Worm (Caenorhabditis elegans) whole organism, young adult: ENCODE data around the gene B0034.5.
"Not testable (repeated sequence)": the region's sequence is repeated elsewhere in the genome, so short reads cannot be mapped to it uniquely, and the experiment has no call there.

Experiments
- ekl-4 ChIP-seq: fragments of 200-800 bp; sonication (Bioruptor generic); IDR thresholded peaks from 2 replicates; pipeline ENCODE4 v1.3.6; 2022; ENCODE audit warnings: missing genetic modification reagents, missing genetic modification characterization, missing compliant biosample characterization
- nfya-1 ChIP-seq: sonication (generic microtip); optimal IDR thresholded peaks from 2 replicates; lab custom pipeline; 2017; ENCODE audit warnings: antibody characterized with exemption, missing compliant biosample characterization, missing genetic modification characterization, borderline replicate concordance; ENCODE audit not compliant: insufficient read depth
- pbrm-1 ChIP-seq: fragments of 200-800 bp; sonication (Bioruptor generic); IDR thresholded peaks from 2 replicates; pipeline ENCODE4 v1.3.6; 2022; ENCODE audit warnings: missing genetic modification reagents, missing genetic modification characterization, missing compliant biosample characterization
- unc-130 ChIP-seq: sonication (generic microtip); optimal IDR thresholded peaks from 2 replicates; lab custom pipeline; 2016; ENCODE audit warnings: missing genetic modification reagents, missing genetic modification characterization, missing compliant biosample characterization
- unc-62 ChIP-seq: fragments of 150-350 bp; optimal IDR thresholded peaks from 2 replicates; lab custom pipeline; 2014; ENCODE audit warnings: missing biosample characterization, missing genetic modification reagents, missing genetic modification characterization

DNA sequence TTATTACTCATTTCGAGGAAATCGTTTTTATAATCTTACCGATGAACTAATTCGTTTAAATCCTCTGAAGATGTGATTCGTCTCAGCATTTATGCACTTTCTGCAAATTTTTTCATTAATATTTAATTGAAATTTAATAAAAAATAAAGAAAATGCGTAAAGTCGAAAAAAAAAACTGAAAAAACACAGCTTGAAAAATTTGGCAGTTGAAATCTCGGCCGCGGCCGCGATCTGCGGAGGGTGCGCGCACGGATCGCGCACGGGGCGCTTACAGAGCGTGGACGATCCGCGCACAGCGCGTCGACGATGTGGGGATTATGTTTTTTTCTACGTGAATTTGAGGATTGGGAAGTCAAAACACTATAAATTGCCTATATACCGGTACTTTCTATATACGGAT is 34.1 kb upstream of the B0034.5 start, which contains the start of gene ZK84.4:
- not testable (repeated sequence) for TF ChIP-seq unc-62 (GFP tag; lab: Kevin White, UChicago); ekl-4; unc-130 (GFP tag; lab: Kevin White, UChicago); pbrm-1; nfya-1 (tag; lab: Kevin White, UChicago)
